Worm (Caenorhabditis elegans) whole organism, late embryonic: ENCODE data around the gene Y73B6BL.37.

ENCODE experiments used
- K09A11.1 ChIP-seq: sonication (generic microtip); optimal IDR thresholded peaks from 2 replicates; lab custom pipeline; 2017; ENCODE audit warnings: antibody characterized with exemption, mild to moderate bottlenecking, missing genetic modification characterization, missing compliant biosample characterization; ENCODE audit not compliant: insufficient read depth
- Y22D7AL.16 ChIP-seq: sonication (generic microtip); optimal IDR thresholded peaks from 2 replicates; lab custom pipeline; 2016; ENCODE audit warnings: missing genetic modification characterization, missing compliant biosample characterization
- ceh-18 ChIP-seq: sonication (generic microtip); optimal IDR thresholded peaks from 2 replicates; lab custom pipeline; 2016; ENCODE audit warnings: missing genetic modification characterization, missing compliant biosample characterization
- ceh-22 ChIP-seq: sonication (generic microtip); optimal IDR thresholded peaks from 2 replicates; lab custom pipeline; 2017; ENCODE audit warnings: missing biosample characterization, missing genetic modification characterization
- ceh-24 ChIP-seq: sonication (generic microtip); optimal IDR thresholded peaks from 2 replicates; lab custom pipeline; 2016; ENCODE audit warnings: mild to moderate bottlenecking, missing genetic modification characterization, missing compliant biosample characterization
- ceh-30 ChIP-seq: fragments of 150-350 bp; optimal IDR thresholded peaks from 2 replicates; lab custom pipeline; 2014; ENCODE audit warnings: missing biosample characterization, missing genetic modification characterization
- ceh-31 ChIP-seq: sonication (generic microtip); optimal IDR thresholded peaks from 2 replicates; lab custom pipeline; 2016; ENCODE audit warnings: missing genetic modification characterization, missing compliant biosample characterization
- ceh-34 ChIP-seq: sonication (generic microtip); optimal IDR thresholded peaks from 2 replicates; lab custom pipeline; 2016; ENCODE audit warnings: mild to moderate bottlenecking, missing genetic modification characterization, missing compliant biosample characterization
- ceh-45 ChIP-seq: fragments of 200-800 bp; sonication (Bioruptor generic); IDR thresholded peaks from 2 replicates; pipeline ENCODE4 v1.3.6; 2022; ENCODE audit warnings: missing genetic modification reagents, missing genetic modification characterization, missing compliant biosample characterization
- ceh-6 ChIP-seq: fragments of 200-800 bp; sonication (Bioruptor generic); optimal IDR thresholded peaks from 2 replicates; lab custom pipeline; 2018; ENCODE audit warnings: mild to moderate bottlenecking, missing genetic modification characterization, missing compliant biosample characterization
- ceh-9 ChIP-seq: sonication (generic microtip); optimal IDR thresholded peaks from 2 replicates; lab custom pipeline; 2016; ENCODE audit warnings: mild to moderate bottlenecking, missing genetic modification characterization, inconsistent platforms, missing compliant biosample characterization
- che-1 ChIP-seq: sonication (generic microtip); optimal IDR thresholded peaks from 2 replicates; lab custom pipeline; 2016; ENCODE audit warnings: mild to moderate bottlenecking, missing genetic modification characterization, missing compliant biosample characterization
- dmd-4 ChIP-seq: sonication (generic microtip); optimal IDR thresholded peaks from 2 replicates; lab custom pipeline; 2016; ENCODE audit warnings: borderline replicate concordance, missing genetic modification characterization, missing compliant biosample characterization
- dve-1 ChIP-seq: sonication (generic microtip); optimal IDR thresholded peaks from 2 replicates; lab custom pipeline; 2017; ENCODE audit warnings: antibody characterized with exemption, mild to moderate bottlenecking, missing genetic modification characterization, missing compliant biosample characterization
- eyg-1 ChIP-seq: sonication (generic microtip); optimal IDR thresholded peaks from 2 replicates; lab custom pipeline; 2016; ENCODE audit warnings: missing genotype, missing genetic modification characterization, missing compliant biosample characterization
- fkh-10 ChIP-seq: fragments of 150-350 bp; optimal IDR thresholded peaks from 2 replicates; lab custom pipeline; 2014; ENCODE audit warnings: missing biosample characterization, missing genetic modification reagents, missing genetic modification characterization
- fkh-6 ChIP-seq: sonication (generic microtip); optimal IDR thresholded peaks from 2 replicates; lab custom pipeline; 2016; ENCODE audit warnings: missing genetic modification characterization, missing compliant biosample characterization
- gmeb-2 ChIP-seq: sonication (generic microtip); optimal IDR thresholded peaks from 2 replicates; lab custom pipeline; 2016; ENCODE audit warnings: missing genetic modification characterization, inconsistent platforms, missing compliant biosample characterization
- hlh-15 ChIP-seq: sonication (generic microtip); optimal IDR thresholded peaks from 2 replicates; lab custom pipeline; 2016; ENCODE audit warnings: missing genetic modification characterization, missing compliant biosample characterization
- hlh-30 ChIP-seq: sonication (generic microtip); optimal IDR thresholded peaks from 2 replicates; lab custom pipeline; 2017; ENCODE audit warnings: antibody characterized with exemption, missing genetic modification characterization, missing compliant biosample characterization; ENCODE audit not compliant: insufficient read depth
- hlh-8 ChIP-seq: sonication (generic microtip); optimal IDR thresholded peaks from 2 replicates; lab custom pipeline; 2016; ENCODE audit warnings: missing genotype, missing genetic modification characterization, missing compliant biosample characterization
- lin-11 ChIP-seq: fragments of 200-800 bp; sonication (Bioruptor generic); optimal IDR thresholded peaks from 2 replicates; lab custom pipeline; 2018; ENCODE audit warnings: mild to moderate bottlenecking, missing genetic modification characterization, missing compliant biosample characterization
- nfya-1 ChIP-seq: sonication (generic microtip); optimal IDR thresholded peaks from 2 replicates; lab custom pipeline; 2017; ENCODE audit warnings: missing genetic modification characterization, mild to moderate bottlenecking, missing compliant biosample characterization, antibody characterized with exemption, moderate library complexity
- nhr-232 ChIP-seq: sonication (generic microtip); optimal IDR thresholded peaks from 2 replicates; lab custom pipeline; 2016; ENCODE audit warnings: missing genetic modification characterization, missing compliant biosample characterization
- npax-4 ChIP-seq: sonication (generic microtip); optimal IDR thresholded peaks from 2 replicates; lab custom pipeline; 2016; ENCODE audit warnings: missing genetic modification characterization, missing compliant biosample characterization
- pag-3 ChIP-seq: sonication (generic microtip); optimal IDR thresholded peaks from 2 replicates; lab custom pipeline; 2016; ENCODE audit warnings: missing compliant biosample characterization, missing genetic modification characterization, borderline replicate concordance
- pat-9 ChIP-seq: fragments of 200-800 bp; sonication (Bioruptor generic); optimal IDR thresholded peaks from 2 replicates; lab custom pipeline; 2018; ENCODE audit warnings: mild to moderate bottlenecking, missing genetic modification characterization, moderate library complexity, missing compliant biosample characterization
- pax-1 ChIP-seq: fragments of 150-350 bp; optimal IDR thresholded peaks from 2 replicates; lab custom pipeline; 2014; ENCODE audit warnings: missing biosample characterization, missing genetic modification characterization
- pha-4 ChIP-seq: fragments of 150-350 bp; optimal IDR thresholded peaks from 2 replicates; lab custom pipeline; 2018; ENCODE audit warnings: missing biosample characterization, missing genetic modification reagents, missing genetic modification characterization
- ref-2 ChIP-seq: sonication (generic microtip); optimal IDR thresholded peaks from 2 replicates; lab custom pipeline; 2016; ENCODE audit warnings: missing genetic modification characterization, missing compliant biosample characterization
- rnt-1 ChIP-seq: sonication (generic microtip); optimal IDR thresholded peaks from 2 replicates; lab custom pipeline; 2016; ENCODE audit warnings: missing genetic modification characterization, missing compliant biosample characterization
- sdc-2 ChIP-seq: sonication (generic microtip); optimal IDR thresholded peaks from 2 replicates; lab custom pipeline; 2016; ENCODE audit warnings: missing genotype, missing genetic modification characterization, missing compliant biosample characterization
- sox-4 ChIP-seq: sonication (generic microtip); optimal IDR thresholded peaks from 2 replicates; lab custom pipeline; 2017; ENCODE audit warnings: mild to moderate bottlenecking, missing genetic modification characterization, inconsistent platforms, missing compliant biosample characterization
- tbx-2 ChIP-seq: sonication (generic microtip); optimal IDR thresholded peaks from 2 replicates; lab custom pipeline; 2016; ENCODE audit warnings: missing genetic modification characterization, missing compliant biosample characterization
- ttx-3 ChIP-seq: sonication (generic microtip); optimal IDR thresholded peaks from 2 replicates; lab custom pipeline; 2016; ENCODE audit warnings: missing genetic modification reagents, missing genetic modification characterization, missing compliant biosample characterization
- ztf-16 ChIP-seq: sonication (generic microtip); optimal IDR thresholded peaks from 2 replicates; lab custom pipeline; 2017; ENCODE audit warnings: missing genetic modification characterization, missing compliant biosample characterization

Gene Y73B6BL.37

DNA sequence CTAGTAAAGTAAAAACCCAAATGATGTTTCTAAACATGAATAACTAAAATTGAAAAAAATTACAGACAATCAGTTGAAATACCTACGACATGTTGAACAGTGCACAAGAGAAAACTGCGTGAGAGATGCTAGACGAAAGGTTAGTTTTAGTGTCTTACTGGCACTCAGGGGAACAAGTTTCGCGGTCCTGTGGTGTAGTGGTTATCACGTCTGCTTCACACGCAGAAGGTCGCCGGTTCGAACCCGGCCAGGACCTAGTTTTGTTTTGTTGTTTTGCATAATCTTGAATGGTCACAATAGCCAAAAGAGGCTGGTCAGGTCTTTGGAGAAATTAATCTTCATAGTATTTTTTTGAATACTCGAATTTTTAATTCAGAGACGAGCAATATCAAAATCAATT lies 6.2 kb upstream of the Y73B6BL.37 start (continued):
- TF ChIP-seq sdc-2 (tag; lab: Kevin White, UChicago) (no peak), pag-3 (tag; lab: Kevin White, UChicago) (no peak), pha-4 (tag; lab: Kevin White, UChicago) (no peak), tbx-2 (tag; lab: Kevin White, UChicago) (no peak), Y22D7AL.16 (tag; lab: Kevin White, UChicago) (no peak)

- TF ChIP-seq K09A11.1 (no peak), ceh-45 (GFP tag; lab: Robert Waterston, UW) (no peak), lin-11 (tag; lab: Kevin White, UChicago) (no peak), che-1 (tag; lab: Kevin White, UChicago) (no peak), sox-4 (tag; lab: Kevin White, UChicago) (no peak), ceh-30 (tag; lab: Kevin White, UChicago) (no peak), ceh-34 (no peak), hlh-30 (tag; lab: Kevin White, UChicago) (no peak), pax-1 (tag; lab: Kevin White, UChicago) (no peak), ceh-9 (tag; lab: Kevin White, UChicago) (no peak)
These were observed 4.8 kb downstream of the Y73B6BL.37 start for ce11 chrIV:6491915-6492314.

ce11 chrIV:6493299-6493698 lies 6.2 kb downstream of the Y73B6BL.37 start, which contains the start of gene Y73B6BL.44:
Gene Y73B6BL.44, plus strand, starts transcription at chrIV:6493599.
- TF ChIP-seq ceh-6 (GFP tag; lab: Kevin White, UChicago) (no peak), rnt-1 (tag; lab: Kevin White, UChicago) (no peak)

ce11 chrIV:6496103-6496502 lies 9.0 kb downstream of the Y73B6BL.37 start:
- TF ChIP-seq eyg-1 (tag; lab: Kevin White, UChicago) (no peak), npax-4 (tag; lab: Kevin White, UChicago) (no peak), dve-1 (tag; lab: Kevin White, UChicago) (no peak), pat-9 (no peak), nfya-1 (tag; lab: Kevin White, UChicago) (no peak)

DNA sequence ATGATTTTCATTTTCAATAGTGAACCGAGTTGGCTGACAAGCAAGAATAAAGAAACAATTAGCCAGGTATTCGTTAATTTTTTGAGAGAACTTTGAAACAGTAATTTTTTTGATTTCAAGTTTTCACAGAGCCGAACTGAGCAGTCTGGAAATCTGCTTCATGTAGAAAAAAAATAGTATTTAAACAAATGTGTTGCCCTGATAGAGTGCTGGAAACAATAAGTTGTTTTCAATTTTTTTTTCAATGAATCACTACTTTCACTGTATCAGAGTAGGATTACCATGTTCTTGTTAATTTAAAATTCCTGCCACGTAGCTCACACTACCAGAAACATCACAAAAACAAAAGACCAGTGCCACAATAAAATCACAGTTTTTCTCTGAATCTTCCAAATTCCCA lies 13.3 kb downstream of the Y73B6BL.37 start:
- TF ChIP-seq ceh-6 (GFP tag; lab: Kevin White, UChicago): no peak

ce11 chrIV:6500843-6501242 lies 13.7 kb downstream of the Y73B6BL.37 start:
- no peak for TF ChIP-seq nfya-1 (tag; lab: Kevin White, UChicago)
- TF ChIP-seq hlh-8: no peak
- no peak for TF ChIP-seq ceh-22 (tag; lab: Kevin White, UChicago)
- TF ChIP-seq ceh-31 (tag; lab: Kevin White, UChicago): no peak
- TF ChIP-seq sox-4 (tag; lab: Kevin White, UChicago): no peak
- TF ChIP-seq hlh-15 (tag; lab: Kevin White, UChicago): no peak
- TF ChIP-seq ceh-18 (tag; lab: Kevin White, UChicago): peak; percentile 27
- TF ChIP-seq hlh-30 (tag; lab: Kevin White, UChicago): peak; percentile 39
- TF ChIP-seq fkh-10 (GFP tag; lab: Kevin White, UChicago): no peak
- TF ChIP-seq ttx-3 (tag; lab: Kevin White, UChicago): no peak
- no peak for TF ChIP-seq eyg-1 (tag; lab: Kevin White, UChicago)
- no peak for TF ChIP-seq dmd-4 (tag; lab: Kevin White, UChicago)
- no peak for TF ChIP-seq nhr-232 (tag; lab: Kevin White, UChicago)
- TF ChIP-seq pag-3 (tag; lab: Kevin White, UChicago): no peak
- no peak for TF ChIP-seq rnt-1 (tag; lab: Kevin White, UChicago)
- TF ChIP-seq ceh-24 (tag; lab: Kevin White, UChicago): no peak
- no peak for TF ChIP-seq pha-4 (tag; lab: Kevin White, UChicago)
- peak; percentile 44 for TF ChIP-seq dve-1 (tag; lab: Kevin White, UChicago)
- TF ChIP-seq tbx-2 (tag; lab: Kevin White, UChicago): no peak
- no peak for TF ChIP-seq lin-11 (tag; lab: Kevin White, UChicago)
- no peak for TF ChIP-seq gmeb-2 (tag; lab: Kevin White, UChicago)
- no peak for TF ChIP-seq ref-2 (tag; lab: Kevin White, UChicago)
- TF ChIP-seq fkh-6: no peak
- TF ChIP-seq ztf-16 (tag; lab: Kevin White, UChicago): no peak
- TF ChIP-seq ceh-34: no peak
- TF ChIP-seq, all 69 proteins: peak for 3
